Worm (Caenorhabditis elegans) whole organism, mixed stage, embryonic: ENCODE data around the gene C27H5.6.

ENCODE experiments used
- ces-1 ChIP-seq: fragments of 150-350 bp; optimal IDR thresholded peaks from 2 replicates; lab custom pipeline; 2014; ENCODE audit warnings: missing biosample characterization, missing genetic modification reagents, missing genetic modification characterization
- mls-2 ChIP-seq: sonication (generic microtip); optimal IDR thresholded peaks from 2 replicates; lab custom pipeline; 2016; ENCODE audit warnings: mild to moderate bottlenecking, missing genetic modification characterization, moderate library complexity, missing compliant biosample characterization
- snpc-4 ChIP-seq: fragments of 150-350 bp; optimal IDR thresholded peaks from 2 replicates; lab custom pipeline; 2014; ENCODE audit warnings: missing biosample characterization, missing genetic modification characterization

DNA sequence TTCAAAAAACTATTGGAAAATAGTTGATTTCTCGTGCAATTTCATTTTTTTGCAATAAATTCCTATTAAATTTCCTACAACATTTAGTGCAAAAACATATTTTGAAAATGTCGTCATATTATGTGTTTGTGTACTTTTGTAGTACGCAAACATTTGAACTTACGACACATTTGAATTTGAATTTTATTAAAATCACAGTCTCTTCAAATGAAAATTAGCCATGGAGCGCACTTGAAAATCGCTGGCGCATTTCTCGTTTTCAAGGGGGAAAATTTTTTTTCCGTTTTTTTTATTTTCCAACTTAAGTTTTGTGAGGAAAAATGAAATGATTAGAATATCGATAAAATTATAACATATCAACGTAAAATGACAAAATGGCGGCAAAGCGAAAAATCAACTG, 39.5 kb downstream of the C27H5.6 start:
- TF ChIP-seq mls-2 (tag; lab: Kevin White, UChicago) (no peak), snpc-4 (tag; lab: Kevin White, UChicago) (no peak), ces-1 (peak; percentile 49)
